Fruit fly (Drosophila melanogaster) whole organism, embryonic: ENCODE data around the gene CG5835.

Experiments used
- BtbVII ChIP-seq: fragments of 200-800 bp; sonication (Bioruptor generic); optimal IDR thresholded peaks from 3 replicates; lab custom pipeline; 2017; ENCODE audit warnings: missing biosample characterization, mild to moderate bottlenecking, missing genetic modification characterization
- CG10147 ChIP-seq: fragments of 200-800 bp; sonication (Bioruptor generic); optimal IDR thresholded peaks from 2 replicates; lab custom pipeline; 2019; ENCODE audit warnings: missing biosample characterization, mild to moderate bottlenecking, missing genetic modification characterization, moderate library complexity
- CG1024 ChIP-seq: fragments of 200-800 bp; sonication (Bioruptor generic); IDR thresholded peaks from 2 replicates; pipeline ENCODE4 v1.3.6; 2022; ENCODE audit warnings: missing biosample characterization, missing genetic modification characterization
- CG11696 ChIP-seq: fragments of 200-800 bp; sonication (Bioruptor generic); IDR thresholded peaks from 2 replicates; pipeline ENCODE4 v1.3.6; 2022; ENCODE audit warnings: missing biosample characterization, missing genetic modification characterization
- CG12659 ChIP-seq: fragments of 200-800 bp; sonication (Bioruptor generic); optimal IDR thresholded peaks from 3 replicates; lab custom pipeline; 2017; ENCODE audit warnings: mild to moderate bottlenecking, missing biosample characterization, missing genetic modification reagents, missing genetic modification characterization
- CG14441 ChIP-seq: fragments of 200-800 bp; sonication (Bioruptor generic); IDR thresholded peaks from 2 replicates; pipeline ENCODE4 v1.3.6; 2022; ENCODE audit warnings: missing biosample characterization, missing genetic modification characterization
- CG17359 ChIP-seq: fragments of 200-800 bp; sonication (Bioruptor generic); optimal IDR thresholded peaks from 3 replicates; lab custom pipeline; 2018; ENCODE audit warnings: missing biosample characterization, mild to moderate bottlenecking, missing genetic modification characterization, moderate library complexity
- CG17912 ChIP-seq: fragments of 200-800 bp; sonication (Bioruptor generic); optimal IDR thresholded peaks from 2 replicates; lab custom pipeline; 2018; ENCODE audit warnings: missing biosample characterization, mild to moderate bottlenecking, missing genetic modification characterization
- CG18262 ChIP-seq: fragments of 200-800 bp; optimal IDR thresholded peaks from 3 replicates; lab custom pipeline; 2019; ENCODE audit warnings: missing biosample characterization, mild to moderate bottlenecking, missing genetic modification characterization, moderate library complexity
- CG18619 ChIP-seq: fragments of 200-800 bp; sonication (Bioruptor generic); optimal IDR thresholded peaks from 3 replicates; lab custom pipeline; 2017; ENCODE audit warnings: missing biosample characterization, mild to moderate bottlenecking, missing genetic modification characterization
- CG2120 ChIP-seq: fragments of 200-800 bp; sonication (Bioruptor generic); optimal IDR thresholded peaks from 3 replicates; lab custom pipeline; 2016; ENCODE audit warnings: missing biosample characterization, missing genetic modification characterization
- CG3065 ChIP-seq: fragments of 200-800 bp; sonication (Bioruptor generic); optimal IDR thresholded peaks from 2 replicates; lab custom pipeline; 2016; ENCODE audit warnings: missing biosample characterization, missing genetic modification characterization
- CG4730 ChIP-seq: fragments of 200-800 bp; sonication (Bioruptor generic); IDR thresholded peaks from 2 replicates; pipeline ENCODE4 v1.3.6; 2022; ENCODE audit warnings: missing biosample characterization, missing genetic modification characterization
- CG6813 ChIP-seq: fragments of 200-800 bp; sonication (Bioruptor generic); optimal IDR thresholded peaks from 2 replicates; lab custom pipeline; 2017; ENCODE audit warnings: missing biosample characterization, missing genetic modification characterization, mild to moderate bottlenecking, moderate library complexity, missing genetic modification reagents
- CG8281 ChIP-seq: fragments of 200-800 bp; sonication (Bioruptor generic); optimal IDR thresholded peaks from 2 replicates; lab custom pipeline; 2018; ENCODE audit warnings: missing biosample characterization, mild to moderate bottlenecking, missing genetic modification characterization, moderate library complexity
- CG9437 ChIP-seq: fragments of 200-800 bp; sonication (Bioruptor generic); optimal IDR thresholded peaks from 2 replicates; lab custom pipeline; 2018; ENCODE audit warnings: missing biosample characterization, mild to moderate bottlenecking, missing genetic modification characterization
- CG9609 ChIP-seq: fragments of 200-800 bp; sonication (Bioruptor generic); optimal IDR thresholded peaks from 3 replicates; lab custom pipeline; 2016; ENCODE audit warnings: missing biosample characterization, missing genetic modification characterization
- CG9727 ChIP-seq: fragments of 200-800 bp; sonication (Bioruptor generic); optimal IDR thresholded peaks from 3 replicates; lab custom pipeline; 2017; ENCODE audit warnings: missing biosample characterization, mild to moderate bottlenecking, missing genetic modification characterization
- CG9932 ChIP-seq: fragments of 200-800 bp; sonication (Bioruptor generic); IDR thresholded peaks from 2 replicates; pipeline ENCODE4 v1.3.6; 2022; ENCODE audit warnings: missing biosample characterization, missing genetic modification characterization
- CTCF ChIP-seq: fragments of 200-800 bp; sonication (Bioruptor generic); optimal IDR thresholded peaks from 2 replicates; lab custom pipeline; 2017; ENCODE audit warnings: missing biosample characterization, mild to moderate bottlenecking, missing genetic modification characterization, moderate library complexity
- CoRest ChIP-seq: fragments of 200-800 bp; sonication (Bioruptor generic); optimal IDR thresholded peaks from 3 replicates; lab custom pipeline; 2018; ENCODE audit warnings: missing biosample characterization, mild to moderate bottlenecking, missing genetic modification characterization, moderate library complexity
- D ChIP-seq, 2 experiments: fragments of 200-800 bp in 1 of 2; fragments of >200 bp in 1 of 2; sonication (Bioruptor generic) in 1 of 2; optimal IDR thresholded peaks; 2 replicates in 1 of 2; 3 replicates in 1 of 2; lab custom pipeline; 2017; ENCODE audit warnings: mild to moderate bottlenecking in 1 of 2, missing biosample characterization in 1 of 2, missing genetic modification characterization in 1 of 2, missing genetic modification reagents in 1 of 2
- Dref ChIP-seq: fragments of 200-800 bp; sonication (Bioruptor generic); IDR thresholded peaks from 2 replicates; pipeline ENCODE4 v1.3.6; 2022; ENCODE audit warnings: missing biosample characterization, missing genetic modification characterization
- Ets97D ChIP-seq: fragments of 200-800 bp; sonication (Bioruptor generic); optimal IDR thresholded peaks from 3 replicates; lab custom pipeline; 2016; ENCODE audit warnings: missing biosample characterization, missing genetic modification characterization
- Fer2 ChIP-seq: fragments of 200-800 bp; sonication (Bioruptor generic); optimal IDR thresholded peaks from 2 replicates; lab custom pipeline; 2018; ENCODE audit warnings: missing biosample characterization, mild to moderate bottlenecking, missing genetic modification characterization, moderate library complexity
- Gsc ChIP-seq: fragments of 200-800 bp; sonication (Bioruptor generic); IDR thresholded peaks from 2 replicates; pipeline ENCODE4 v1.3.6; 2022; ENCODE audit warnings: missing biosample characterization, missing genetic modification characterization
- Hmx ChIP-seq: fragments of 200-800 bp; sonication (Bioruptor generic); optimal IDR thresholded peaks from 2 replicates; lab custom pipeline; 2016; ENCODE audit warnings: missing biosample characterization, missing genetic modification characterization
- Hr51 ChIP-seq, 2 experiments: fragments of 200-800 bp; sonication (Bioruptor generic); optimal IDR thresholded peaks; 2 replicates in 1 of 2; 3 replicates in 1 of 2; lab custom pipeline; 2016 to 2018; ENCODE audit warnings: missing biosample characterization in 2 of 2, missing genetic modification characterization in 2 of 2, mild to moderate bottlenecking in 1 of 2, moderate library complexity in 1 of 2
- Hr78 ChIP-seq, 2 experiments: fragments of 200-800 bp in 1 of 2; fragments of >200 bp in 1 of 2; sonication (Bioruptor generic) in 1 of 2; optimal IDR thresholded peaks; 2 replicates each; lab custom pipeline; 2017 to 2019; ENCODE audit warnings: missing biosample characterization in 2 of 2, missing genetic modification characterization in 2 of 2, mild to moderate bottlenecking in 1 of 2, moderate library complexity in 1 of 2
- Max ChIP-seq: fragments of 200-800 bp; sonication (Bioruptor generic); optimal IDR thresholded peaks from 2 replicates; lab custom pipeline; 2016; ENCODE audit warnings: missing biosample characterization, mild to moderate bottlenecking, missing genetic modification characterization
- Sox102F ChIP-seq: fragments of 200-800 bp; sonication (Bioruptor generic); optimal IDR thresholded peaks from 2 replicates; lab custom pipeline; 2018; ENCODE audit warnings: missing biosample characterization, mild to moderate bottlenecking, missing genetic modification characterization, moderate library complexity
- Taf1 ChIP-seq: fragments of 200-800 bp; sonication (Bioruptor generic); IDR thresholded peaks from 2 replicates; pipeline ENCODE4 v1.3.6; 2022; ENCODE audit warnings: missing biosample characterization, missing genetic modification characterization
- Xbp1 ChIP-seq: fragments of 200-800 bp; sonication (Bioruptor generic); optimal IDR thresholded peaks from 3 replicates; lab custom pipeline; 2016; ENCODE audit warnings: missing biosample characterization, mild to moderate bottlenecking, missing genetic modification characterization
- bigmax ChIP-seq: fragments of 200-800 bp; sonication (Bioruptor generic); optimal IDR thresholded peaks from 2 replicates; lab custom pipeline; 2018; ENCODE audit warnings: missing biosample characterization, mild to moderate bottlenecking, missing genetic modification characterization
- cato ChIP-seq: fragments of 200-800 bp; sonication (Bioruptor generic); optimal IDR thresholded peaks from 2 replicates; lab custom pipeline; 2016; ENCODE audit warnings: missing biosample characterization, missing genetic modification characterization, borderline replicate concordance
- croc ChIP-seq: fragments of 200-800 bp; sonication (Bioruptor generic); conservative IDR thresholded peaks from 3 replicates; pipeline ENCODE4 v1.3.6; 2022; ENCODE audit warnings: missing biosample characterization, missing genetic modification characterization
- dpn ChIP-seq, 2 experiments: fragments of 200-800 bp; sonication (Bioruptor generic); optimal IDR thresholded peaks; 3 replicates each; lab custom pipeline; 2016; ENCODE audit warnings: missing biosample characterization in 2 of 2, missing genetic modification characterization in 2 of 2
- ewg ChIP-seq: fragments of 200-800 bp; sonication (Bioruptor generic); optimal IDR thresholded peaks from 3 replicates; lab custom pipeline; 2017; ENCODE audit warnings: mild to moderate bottlenecking, missing biosample characterization, missing genetic modification reagents, missing genetic modification characterization
- eyg ChIP-seq: fragments of 200-800 bp; sonication (Bioruptor generic); optimal IDR thresholded peaks from 3 replicates; lab custom pipeline; 2016; ENCODE audit warnings: missing biosample characterization, missing genetic modification characterization
- fru ChIP-seq: fragments of >200 bp; optimal IDR thresholded peaks from 2 replicates; lab custom pipeline; 2017
- gem ChIP-seq: fragments of 200-800 bp; sonication (Bioruptor generic); optimal IDR thresholded peaks from 2 replicates; lab custom pipeline; 2019; ENCODE audit warnings: missing biosample characterization, mild to moderate bottlenecking, missing genetic modification characterization, moderate library complexity
- inv ChIP-seq: fragments of 200-800 bp; sonication (Bioruptor generic); IDR thresholded peaks from 2 replicates; pipeline ENCODE4 v1.3.6; 2022; ENCODE audit warnings: missing biosample characterization, missing genetic modification characterization; ENCODE audit not compliant: partially characterized antibody
- jing ChIP-seq: fragments of 200-800 bp; sonication (Bioruptor generic); optimal IDR thresholded peaks from 2 replicates; lab custom pipeline; 2018; ENCODE audit warnings: missing biosample characterization, mild to moderate bottlenecking, missing genetic modification characterization
- org-1 ChIP-seq: fragments of 200-800 bp; sonication (Bioruptor generic); optimal IDR thresholded peaks from 2 replicates; lab custom pipeline; 2017; ENCODE audit warnings: missing biosample characterization, missing genetic modification characterization
- pros ChIP-seq: fragments of 200-800 bp; sonication (Bioruptor generic); optimal IDR thresholded peaks from 3 replicates; lab custom pipeline; 2019; ENCODE audit warnings: missing biosample characterization, mild to moderate bottlenecking, missing genetic modification characterization, moderate library complexity
- run ChIP-seq: fragments of 200-800 bp; sonication (Bioruptor generic); optimal IDR thresholded peaks from 3 replicates; lab custom pipeline; 2018; ENCODE audit warnings: missing biosample characterization, mild to moderate bottlenecking, missing genetic modification characterization
- tgo ChIP-seq: fragments of 200-800 bp; sonication (Bioruptor generic); IDR thresholded peaks from 3 replicates; pipeline ENCODE4 v1.3.6; 2022; ENCODE audit warnings: missing biosample characterization, missing genetic modification characterization
- trh ChIP-seq: fragments of 200-800 bp; sonication (Bioruptor generic); optimal IDR thresholded peaks from 2 replicates; lab custom pipeline; 2016; ENCODE audit warnings: missing biosample characterization, missing genetic modification characterization
- ttk ChIP-seq: fragments of 200-800 bp; sonication (Bioruptor generic); IDR thresholded peaks from 2 replicates; pipeline ENCODE4 v2.1.2; 2022; ENCODE audit warnings: missing biosample characterization, missing genetic modification characterization
- vvl ChIP-seq: fragments of 200-800 bp; sonication (Bioruptor generic); IDR thresholded peaks from 2 replicates; pipeline ENCODE4 v1.3.6; 2022; ENCODE audit warnings: missing biosample characterization, missing genetic modification characterization

CG5835 gene

dm6 chr3R:19180263-19180893, 26.9 kb upstream of the CG5835 start, which contains the start of the genes CG5555 and myd (continued):
- no peak for TF ChIP-seq CG14441 (GFP tag; lab: Robert Waterston, UW)
- no peak for TF ChIP-seq Hmx
- peak; percentile 38 for TF ChIP-seq Xbp1
- peak; percentile 76 for TF ChIP-seq CG2120
- TF ChIP-seq tgo (GFP tag; lab: Robert Waterston, UW) = peak; percentile 35; the same call in 2 of the 3 replicates
- no peak for TF ChIP-seq CG9437 (GFP tag; lab: Kevin White, UChicago)
- peak; percentile 90 for TF ChIP-seq Dref (GFP tag; lab: Robert Waterston, UW)
- TF ChIP-seq CG18619 (GFP tag; lab: Kevin White, UChicago) = peak; percentile 21
- peak; percentile 72 for TF ChIP-seq CG12659
- TF ChIP-seq D (optimal IDR thresholded peaks at IDR 0.05; lab: Kevin White, UChicago) = no peak
- no peak for TF ChIP-seq D (GFP tag; optimal IDR thresholded peaks at IDR 0.05; lab: Kevin White, UChicago)
- no peak for TF ChIP-seq CG9727 (GFP tag; lab: Kevin White, UChicago)
- no peak for TF ChIP-seq CG8281 (tag; lab: Kevin White, UChicago)
- peak; percentile 45 for TF ChIP-seq gem (tag; lab: Kevin White, UChicago)
- TF ChIP-seq croc (GFP tag; lab: Robert Waterston, UW) = no peak
- TF ChIP-seq CG4730 = no peak
- TF ChIP-seq fru (lab: Kevin White, UChicago) = no peak
- TF ChIP-seq Taf1 = no peak
- TF ChIP-seq BtbVII (GFP tag; lab: Kevin White, UChicago) = peak; percentile 21
- peak; percentile 65; the same call in 1 of the 2 replicates for TF ChIP-seq vvl (GFP tag; lab: Robert Waterston, UW)
- TF ChIP-seq CG17912 (GFP tag; lab: Kevin White, UChicago) = no peak
- TF ChIP-seq Gsc (GFP tag; lab: Robert Waterston, UW) = no peak
- TF ChIP-seq ewg (GFP tag; lab: Kevin White, UChicago) = no peak
- no peak for TF ChIP-seq ttk (GFP tag; lab: Robert Waterston, UW)
- peak; percentile 11 for TF ChIP-seq CG9609 (GFP tag; lab: Kevin White, UChicago)
- no peak for TF ChIP-seq CoRest
- TF ChIP-seq pros = no peak
- peak in 1 of 2 experiments; percentile 38 for TF ChIP-seq Hr51 (GFP tag; optimal IDR thresholded peaks at IDR 0.05; lab: Kevin White, UChicago)
- no peak for TF ChIP-seq Hr78 (GFP tag; optimal IDR thresholded peaks at IDR 0.05; lab: Kevin White, UChicago)
- TF ChIP-seq jing = no peak
- TF ChIP-seq dpn (GFP tag; optimal IDR thresholded peaks at IDR 0.05; lab: Kevin White, UChicago) = peak; percentile 40 to 50
- peak; percentile 71 for TF ChIP-seq Ets97D (GFP tag; lab: Kevin White, UChicago)
- TF ChIP-seq CG10147 (GFP tag; lab: Kevin White, UChicago) = peak; percentile 0
- TF ChIP-seq CG17359 (tag; lab: Kevin White, UChicago) = peak; percentile 30
- TF ChIP-seq CTCF (GFP tag; lab: Kevin White, UChicago) = no peak
- TF ChIP-seq eyg (GFP tag; lab: Kevin White, UChicago) = peak; percentile 45
- no peak for TF ChIP-seq trh
- no peak for TF ChIP-seq CG3065 (GFP tag; lab: Kevin White, UChicago)
- peak; percentile 46 for TF ChIP-seq Sox102F (GFP tag; lab: Kevin White, UChicago)
- TF ChIP-seq CG1024 = no peak
- TF ChIP-seq CG18262 (tag; lab: Kevin White, UChicago) = peak; percentile 11
- no peak for TF ChIP-seq Fer2 (tag; lab: Kevin White, UChicago)
- peak; percentile 49 for TF ChIP-seq inv
- no peak for TF ChIP-seq org-1 (GFP tag; lab: Kevin White, UChicago)
- no peak for TF ChIP-seq Max
- 0 out of 2 replicates have a peak, but pooled peaks have one; percentile 31 for TF ChIP-seq CG11696
- no peak for TF ChIP-seq run
- TF ChIP-seq bigmax (GFP tag; lab: Kevin White, UChicago) = no peak
- no peak for TF ChIP-seq CG6813 (GFP tag; lab: Kevin White, UChicago)
- TF ChIP-seq cato (GFP tag; lab: Kevin White, UChicago) = no peak
- peak; percentile 74 for TF ChIP-seq CG9932 (GFP tag; lab: Robert Waterston, UW)
